Worm (Caenorhabditis elegans) whole organism, young adult: ENCODE data around the gene sas-7.

Experiments used
- B0261.1 ChIP-seq: sonication (generic microtip); optimal IDR thresholded peaks from 2 replicates; lab custom pipeline; 2016; ENCODE audit warnings: mild to moderate bottlenecking, missing genetic modification characterization, moderate library complexity, missing compliant biosample characterization
- C17E4.6 ChIP-seq: fragments of 200-800 bp; sonication (Bioruptor generic); IDR thresholded peaks from 2 replicates; pipeline ENCODE4 v1.3.6; 2022; ENCODE audit warnings: missing genetic modification reagents, missing genetic modification characterization, missing compliant biosample characterization
- F39B2.1 ChIP-seq: fragments of 200-800 bp; sonication (Bioruptor generic); IDR thresholded peaks from 2 replicates; pipeline ENCODE4 v1.3.6; 2022; ENCODE audit warnings: missing genetic modification reagents, missing genetic modification characterization, missing compliant biosample characterization
- F57C9.4 ChIP-seq: sonication (generic microtip); optimal IDR thresholded peaks from 2 replicates; lab custom pipeline; 2017; ENCODE audit warnings: mild to moderate bottlenecking, missing genetic modification characterization, missing compliant biosample characterization
- T26A5.8 ChIP-seq: sonication (generic microtip); optimal IDR thresholded peaks from 2 replicates; lab custom pipeline; 2016; ENCODE audit warnings: missing genetic modification characterization, missing compliant biosample characterization
- aptf-3 ChIP-seq: fragments of 200-800 bp; sonication (Bioruptor generic); IDR thresholded peaks from 2 replicates; pipeline ENCODE4 v1.3.6; 2022; ENCODE audit warnings: missing genetic modification characterization, missing compliant biosample characterization
- atf-7 ChIP-seq: sonication (generic microtip); optimal IDR thresholded peaks from 2 replicates; lab custom pipeline; 2017; ENCODE audit warnings: mild to moderate bottlenecking, missing genetic modification characterization, missing compliant biosample characterization
- attf-3 ChIP-seq: fragments of 200-800 bp; sonication (Bioruptor generic); conservative IDR thresholded peaks from 2 replicates; pipeline ENCODE4 v1.3.6; 2022; ENCODE audit warnings: missing genetic modification reagents, missing genetic modification characterization, missing compliant biosample characterization
- attf-5 ChIP-seq: fragments of 200-800 bp; sonication (Bioruptor generic); optimal IDR thresholded peaks from 2 replicates; lab custom pipeline; 2018; ENCODE audit warnings: mild to moderate bottlenecking, missing genetic modification characterization, missing compliant biosample characterization
- cebp-1 ChIP-seq, 2 experiments: fragments of 200-800 bp in 1 of 2; sonication (Bioruptor generic) in 1 of 2; sonication (generic microtip) in 1 of 2; IDR thresholded peaks in 1 of 2; optimal IDR thresholded peaks in 1 of 2; 2 replicates each; pipeline versions ENCODE4 v1.3.6 to Lab custom; 2017 to 2022; ENCODE audit warnings: missing compliant biosample characterization in 2 of 2, missing genetic modification characterization in 2 of 2, mild to moderate bottlenecking in 1 of 2, missing genetic modification reagents in 1 of 2, moderate library complexity in 1 of 2
- cebp-2 ChIP-seq: fragments of 200-800 bp; sonication (Bioruptor generic); IDR thresholded peaks from 2 replicates; pipeline ENCODE4 v1.3.6; 2022; ENCODE audit warnings: missing genetic modification characterization, missing compliant biosample characterization
- ceh-100 ChIP-seq: fragments of 200-800 bp; sonication (Bioruptor generic); IDR thresholded peaks from 2 replicates; pipeline ENCODE4 v1.3.6; 2022; ENCODE audit warnings: missing genetic modification reagents, missing genetic modification characterization, missing compliant biosample characterization
- ceh-40 ChIP-seq: fragments of 200-800 bp; sonication (Bioruptor generic); IDR thresholded peaks from 2 replicates; pipeline ENCODE4 v1.3.6; 2022; ENCODE audit warnings: missing genetic modification characterization, missing compliant biosample characterization
- ceh-79 ChIP-seq: sonication (generic microtip); optimal IDR thresholded peaks from 2 replicates; lab custom pipeline; 2017; ENCODE audit warnings: mild to moderate bottlenecking, missing genetic modification characterization, missing compliant biosample characterization
- chd-7 ChIP-seq: sonication (generic microtip); optimal IDR thresholded peaks from 2 replicates; lab custom pipeline; 2016; ENCODE audit warnings: mild to moderate bottlenecking, missing genetic modification characterization, moderate library complexity, missing compliant biosample characterization
- die-1 ChIP-seq: sonication (generic microtip); optimal IDR thresholded peaks from 2 replicates; lab custom pipeline; 2016; ENCODE audit warnings: missing genotype, mild to moderate bottlenecking, missing genetic modification characterization, missing compliant biosample characterization
- dox-1 ChIP-seq: fragments of 200-800 bp; sonication (Bioruptor generic); IDR thresholded peaks from 2 replicates; pipeline ENCODE4 v1.3.6; 2022; ENCODE audit warnings: missing genetic modification reagents, missing genetic modification characterization, missing compliant biosample characterization
- dpl-1 ChIP-seq: fragments of 150-350 bp; optimal IDR thresholded peaks from 2 replicates; lab custom pipeline; 2014; ENCODE audit warnings: missing biosample characterization, missing genetic modification reagents, missing genetic modification characterization
- efl-1 ChIP-seq: fragments of 150-350 bp; optimal IDR thresholded peaks from 2 replicates; lab custom pipeline; 2014; ENCODE audit warnings: missing biosample characterization, missing genetic modification reagents, missing genetic modification characterization
- egl-44 ChIP-seq: fragments of 200-800 bp; sonication (Bioruptor generic); IDR thresholded peaks from 2 replicates; pipeline ENCODE4 v1.3.6; 2022; ENCODE audit warnings: missing genetic modification reagents, missing genetic modification characterization, missing compliant biosample characterization
- ekl-4 ChIP-seq: fragments of 200-800 bp; sonication (Bioruptor generic); IDR thresholded peaks from 2 replicates; pipeline ENCODE4 v1.3.6; 2022; ENCODE audit warnings: missing genetic modification reagents, missing genetic modification characterization, missing compliant biosample characterization
- hmg-20 ChIP-seq: fragments of 200-800 bp; sonication (Bioruptor generic); IDR thresholded peaks from 2 replicates; pipeline ENCODE4 v1.3.6; 2022; ENCODE audit warnings: missing genetic modification reagents, missing genetic modification characterization, missing compliant biosample characterization
- lin-26 ChIP-seq: fragments of 200-800 bp; sonication (Bioruptor generic); IDR thresholded peaks from 2 replicates; pipeline ENCODE4 v1.3.6; 2022; ENCODE audit warnings: missing genetic modification reagents, missing genetic modification characterization, missing compliant biosample characterization
- lin-35 ChIP-seq, 3 experiments: fragments of 150-350 bp in 2 of 3; sonication (generic microtip) in 1 of 3; optimal IDR thresholded peaks; 2 replicates each; lab custom pipeline; 2014 to 2018; ENCODE audit warnings: missing biosample characterization in 3 of 3, missing genetic modification characterization in 3 of 3, missing genetic modification reagents in 3 of 3
- lir-1 ChIP-seq: fragments of 200-800 bp; sonication (Bioruptor generic); conservative IDR thresholded peaks from 2 replicates; pipeline ENCODE4 v1.3.6; 2022; ENCODE audit warnings: missing genetic modification reagents, missing genetic modification characterization, missing compliant biosample characterization
- madf-6 ChIP-seq: fragments of 200-800 bp; sonication (Bioruptor generic); IDR thresholded peaks from 2 replicates; pipeline ENCODE4 v1.3.6; 2022; ENCODE audit warnings: missing genetic modification reagents, missing genetic modification characterization, missing compliant biosample characterization
- madf-8 ChIP-seq: fragments of 200-800 bp; sonication (Bioruptor generic); conservative IDR thresholded peaks from 2 replicates; pipeline ENCODE4 v1.3.6; 2022; ENCODE audit warnings: missing genetic modification reagents, missing genetic modification characterization, missing compliant biosample characterization
- mcd-1 ChIP-seq: fragments of 200-800 bp; sonication (Bioruptor generic); IDR thresholded peaks from 2 replicates; pipeline ENCODE4 v1.3.6; 2022; ENCODE audit warnings: missing genetic modification reagents, missing genetic modification characterization, missing compliant biosample characterization
- nfya-1 ChIP-seq: sonication (generic microtip); optimal IDR thresholded peaks from 2 replicates; lab custom pipeline; 2017; ENCODE audit warnings: antibody characterized with exemption, missing compliant biosample characterization, missing genetic modification characterization, borderline replicate concordance; ENCODE audit not compliant: insufficient read depth
- nfyb-1 ChIP-seq: fragments of 200-800 bp; sonication (Bioruptor generic); IDR thresholded peaks from 2 replicates; pipeline ENCODE4 v1.3.6; 2022; ENCODE audit warnings: missing genetic modification reagents, missing genetic modification characterization, missing compliant biosample characterization
- nhr-179 ChIP-seq: sonication (generic microtip); optimal IDR thresholded peaks from 2 replicates; lab custom pipeline; 2016; ENCODE audit warnings: mild to moderate bottlenecking, missing genetic modification characterization, missing compliant biosample characterization
- nhr-80 ChIP-seq: sonication (generic microtip); optimal IDR thresholded peaks from 2 replicates; lab custom pipeline; 2016; ENCODE audit warnings: missing genetic modification characterization, missing compliant biosample characterization
- nhr-90 ChIP-seq: sonication (generic microtip); optimal IDR thresholded peaks from 2 replicates; lab custom pipeline; 2016; ENCODE audit warnings: missing genotype, mild to moderate bottlenecking, missing genetic modification characterization, missing compliant biosample characterization
- pbrm-1 ChIP-seq: fragments of 200-800 bp; sonication (Bioruptor generic); IDR thresholded peaks from 2 replicates; pipeline ENCODE4 v1.3.6; 2022; ENCODE audit warnings: missing genetic modification reagents, missing genetic modification characterization, missing compliant biosample characterization
- repo-1 ChIP-seq: sonication (generic microtip); optimal IDR thresholded peaks from 2 replicates; lab custom pipeline; 2017; ENCODE audit warnings: mild to moderate bottlenecking, missing genetic modification characterization, missing compliant biosample characterization
- snpc-4 ChIP-seq, 5 experiments: fragments of 150-350 bp in 1 of 5; sonication (generic microtip) in 4 of 5; optimal IDR thresholded peaks; 2 replicates each; lab custom pipeline; 2014 to 2018; ENCODE audit warnings: missing genetic modification characterization in 5 of 5, missing biosample characterization in 3 of 5, antibody characterized with exemption in 2 of 5, mild to moderate bottlenecking in 2 of 5, missing compliant biosample characterization in 2 of 5, missing genotype in 2 of 5, moderate library complexity in 2 of 5, missing genetic modification reagents in 1 of 5
- sptf-2 ChIP-seq: fragments of 200-800 bp; sonication (Bioruptor generic); optimal IDR thresholded peaks from 2 replicates; lab custom pipeline; 2018; ENCODE audit warnings: mild to moderate bottlenecking, missing genetic modification characterization, missing compliant biosample characterization
- tbx-9 ChIP-seq: sonication (generic microtip); optimal IDR thresholded peaks from 2 replicates; lab custom pipeline; 2016; ENCODE audit warnings: borderline replicate concordance, missing genetic modification characterization, inconsistent platforms, missing compliant biosample characterization
- unc-62 ChIP-seq: fragments of 150-350 bp; optimal IDR thresholded peaks from 2 replicates; lab custom pipeline; 2014; ENCODE audit warnings: missing biosample characterization, missing genetic modification reagents, missing genetic modification characterization
- zfh-2 ChIP-seq: fragments of 200-800 bp; sonication (Bioruptor generic); conservative IDR thresholded peaks from 2 replicates; pipeline ENCODE4 v1.3.6; 2022; ENCODE audit warnings: missing genetic modification reagents, missing genetic modification characterization, missing compliant biosample characterization
- zim-3 ChIP-seq: sonication (generic microtip); optimal IDR thresholded peaks from 2 replicates; lab custom pipeline; 2017; ENCODE audit warnings: mild to moderate bottlenecking, missing genetic modification characterization, moderate library complexity, missing compliant biosample characterization
- ztf-28 ChIP-seq: fragments of 200-800 bp; sonication (Bioruptor generic); IDR thresholded peaks from 2 replicates; pipeline ENCODE4 v1.3.6; 2022; ENCODE audit warnings: missing genetic modification reagents, missing genetic modification characterization, missing compliant biosample characterization
- ztf-3 ChIP-seq: fragments of 200-800 bp; sonication (Bioruptor generic); optimal IDR thresholded peaks from 2 replicates; lab custom pipeline; 2018; ENCODE audit warnings: mild to moderate bottlenecking, missing genetic modification characterization, missing compliant biosample characterization

sas-7 gene

ce11 chrIII:10320788-10321187 is at the start of gene sas-7:
sas-7 (plus strand) TSS chrIII:10321019.
- TF ChIP-seq zim-3 (tag; lab: Kevin White, UChicago) (no peak), nhr-80 (no peak), die-1 (tag; lab: Kevin White, UChicago) (no peak), B0261.1 (tag; lab: Kevin White, UChicago) (no peak)

- TF ChIP-seq lin-35 (GFP tag; optimal IDR thresholded peaks at IDR 0.05; lab: Kevin White, UChicago) (no peak), nhr-179 (no peak), zfh-2 (GFP tag; lab: Robert Waterston, UW) (no peak), mcd-1 (GFP tag; lab: Robert Waterston, UW) (no peak), pbrm-1 (GFP tag; lab: Robert Waterston, UW) (no peak)
These were observed 49.0 kb upstream of the sas-7 start for ce11 chrIII:10271807-10272206.

ce11 chrIII:10278826-10279225 is 42.0 kb upstream of the sas-7 start, which contains the start of gene pad-2:
pad-2 (plus strand) TSS chrIII:10279126.
- TF ChIP-seq lir-1 (GFP tag; lab: Robert Waterston, UW) (no peak), aptf-3 (GFP tag; lab: Robert Waterston, UW) (no peak), nfyb-1 (GFP tag; lab: Robert Waterston, UW) (no peak), atf-7 (no peak), madf-6 (GFP tag; lab: Robert Waterston, UW) (no peak), dpl-1 (GFP tag; lab: Kevin White, UChicago) (no peak), sptf-2 (GFP tag; lab: Kevin White, UChicago) (no peak), egl-44 (GFP tag; lab: Robert Waterston, UW) (no peak), F39B2.1 (GFP tag; lab: Robert Waterston, UW) (no peak), lin-35 (GFP tag; optimal IDR thresholded peaks at IDR 0.05; lab: Kevin White, UChicago) (no peak), ekl-4 (GFP tag; lab: Robert Waterston, UW) (no peak), ztf-28 (GFP tag; lab: Robert Waterston, UW) (no peak), attf-5 (GFP tag; lab: Kevin White, UChicago) (no peak)

ce11 chrIII:10284214-10284613 is 36.6 kb upstream of the sas-7 start:
- TF ChIP-seq unc-62 (no peak), cebp-1 (GFP tag; IDR thresholded peaks at IDR 0.05; lab: Robert Waterston, UW) (no peak), cebp-1 (tag; optimal IDR thresholded peaks at IDR 0.05; lab: Kevin White, UChicago) (peak; percentile 64), zfh-2 (GFP tag; lab: Robert Waterston, UW) (peak; percentile 99), chd-7 (no peak), snpc-4 (GFP tag; optimal IDR thresholded peaks at IDR 0.05; lab: Kevin White, UChicago) (no peak), snpc-4 (tag; optimal IDR thresholded peaks at IDR 0.05; lab: Kevin White, UChicago) (peak in 1 of 4 experiments; percentile 16), ceh-79 (tag; lab: Kevin White, UChicago) (no peak), F57C9.4 (tag; lab: Kevin White, UChicago) (no peak), repo-1 (tag; lab: Kevin White, UChicago) (no peak), dox-1 (no peak; the same call in 1 of the 2 replicates), cebp-2 (GFP tag; lab: Robert Waterston, UW) (peak; percentile 64; the same call in 1 of the 2 replicates), hmg-20 (no peak), ztf-3 (GFP tag; lab: Kevin White, UChicago) (no peak), nhr-90 (tag; lab: Kevin White, UChicago) (no peak), attf-3 (GFP tag; lab: Robert Waterston, UW) (no peak), tbx-9 (tag; lab: Kevin White, UChicago) (no peak), nfya-1 (tag; lab: Kevin White, UChicago) (no peak), T26A5.8 (tag; lab: Kevin White, UChicago) (no peak), lin-26 (GFP tag; lab: Robert Waterston, UW) (no peak), madf-8 (GFP tag; lab: Robert Waterston, UW) (no peak), ceh-100 (GFP tag; lab: Robert Waterston, UW) (no peak), aptf-3 (GFP tag; lab: Robert Waterston, UW) (no peak), attf-5 (GFP tag; lab: Kevin White, UChicago) (peak; percentile 72), efl-1 (no peak), nfyb-1 (GFP tag; lab: Robert Waterston, UW) (peak; percentile 34; the same call in 1 of the 2 replicates), ceh-40 (GFP tag; lab: Robert Waterston, UW) (no peak), C17E4.6 (GFP tag; lab: Robert Waterston, UW) (no peak)
